Fruit fly (Drosophila melanogaster) whole organism, embryonic: ENCODE data around the gene CG6216.

Experiments
- Atf-2 ChIP-seq: fragments of 200-800 bp; sonication (Bioruptor generic); optimal IDR thresholded peaks from 2 replicates; lab custom pipeline; 2016; ENCODE audit warnings: missing biosample characterization, missing genetic modification characterization
- CG10147 ChIP-seq: fragments of 200-800 bp; sonication (Bioruptor generic); optimal IDR thresholded peaks from 2 replicates; lab custom pipeline; 2019; ENCODE audit warnings: missing biosample characterization, mild to moderate bottlenecking, missing genetic modification characterization, moderate library complexity
- CG10431 ChIP-seq: fragments of 200-800 bp; sonication (Bioruptor generic); optimal IDR thresholded peaks from 3 replicates; lab custom pipeline; 2018; ENCODE audit warnings: missing biosample characterization, mild to moderate bottlenecking, missing genetic modification characterization
- CG11560 ChIP-seq: fragments of 200-800 bp; sonication (Bioruptor generic); IDR thresholded peaks from 3 replicates; pipeline ENCODE4 v1.3.6; 2022; ENCODE audit warnings: missing biosample characterization, missing genetic modification characterization
- CG12155 ChIP-seq: fragments of 200-800 bp; sonication (Bioruptor generic); optimal IDR thresholded peaks from 3 replicates; lab custom pipeline; 2016; ENCODE audit warnings: missing biosample characterization, missing genetic modification characterization
- CG12219 ChIP-seq: fragments of 200-800 bp; sonication (Bioruptor generic); optimal IDR thresholded peaks from 3 replicates; lab custom pipeline; 2018; ENCODE audit warnings: missing biosample characterization, mild to moderate bottlenecking, missing genetic modification characterization
- CG12236 ChIP-seq: fragments of 200-800 bp; sonication (Bioruptor generic); optimal IDR thresholded peaks from 2 replicates; lab custom pipeline; 2016; ENCODE audit warnings: missing biosample characterization, missing genetic modification characterization
- CG12299 ChIP-seq: fragments of 200-800 bp; sonication (Bioruptor generic); optimal IDR thresholded peaks from 2 replicates; lab custom pipeline; 2018; ENCODE audit warnings: missing biosample characterization, mild to moderate bottlenecking, missing genetic modification characterization
- CG12659 ChIP-seq: fragments of 200-800 bp; sonication (Bioruptor generic); optimal IDR thresholded peaks from 3 replicates; lab custom pipeline; 2017; ENCODE audit warnings: mild to moderate bottlenecking, missing biosample characterization, missing genetic modification reagents, missing genetic modification characterization
- CG13424 ChIP-seq: fragments of 200-800 bp; sonication (Bioruptor generic); optimal IDR thresholded peaks from 2 replicates; lab custom pipeline; 2019; ENCODE audit warnings: missing biosample characterization, mild to moderate bottlenecking, missing genetic modification characterization, moderate library complexity
- CG15479 ChIP-seq: fragments of 200-800 bp; sonication (Bioruptor generic); optimal IDR thresholded peaks from 3 replicates; lab custom pipeline; 2019; ENCODE audit warnings: missing biosample characterization, mild to moderate bottlenecking, missing genetic modification characterization, moderate library complexity
- CG18476 ChIP-seq: fragments of 200-800 bp; sonication (Bioruptor generic); optimal IDR thresholded peaks from 2 replicates; lab custom pipeline; 2016; ENCODE audit warnings: missing biosample characterization, mild to moderate bottlenecking, missing genetic modification characterization
- CG2129 ChIP-seq: fragments of 200-800 bp; sonication (Bioruptor generic); IDR thresholded peaks from 2 replicates; pipeline ENCODE4 v1.3.6; 2022; ENCODE audit warnings: missing biosample characterization, missing genetic modification characterization; ENCODE audit not compliant: partially characterized antibody
- CG2678 ChIP-seq: fragments of 200-800 bp; sonication (Bioruptor generic); optimal IDR thresholded peaks from 3 replicates; lab custom pipeline; 2019; ENCODE audit warnings: missing biosample characterization, mild to moderate bottlenecking, missing genetic modification characterization, moderate library complexity
- CG2875 ChIP-seq: fragments of 200-800 bp; sonication (Bioruptor generic); optimal IDR thresholded peaks from 2 replicates; lab custom pipeline; 2017; ENCODE audit warnings: missing biosample characterization, mild to moderate bottlenecking, missing genetic modification characterization, missing genetic modification reagents
- CG2889 ChIP-seq: fragments of 200-800 bp; sonication (Bioruptor generic); IDR thresholded peaks from 3 replicates; pipeline ENCODE4 v1.3.6; 2022; ENCODE audit warnings: missing biosample characterization, missing genetic modification characterization
- CG30403 ChIP-seq: fragments of 200-800 bp; sonication (Bioruptor generic); optimal IDR thresholded peaks from 3 replicates; lab custom pipeline; 2016; ENCODE audit warnings: missing biosample characterization, missing genetic modification characterization
- CG6272 ChIP-seq: fragments of 200-800 bp; sonication (Bioruptor generic); IDR thresholded peaks from 2 replicates; pipeline ENCODE4 v1.3.6; 2022; ENCODE audit warnings: missing biosample characterization, missing genetic modification characterization
- CG7357 ChIP-seq: fragments of 200-800 bp; sonication (Bioruptor generic); IDR thresholded peaks from 3 replicates; pipeline ENCODE4 v1.3.6; 2022; ENCODE audit warnings: missing biosample characterization, missing genetic modification characterization
- CG7928 ChIP-seq: fragments of 200-800 bp; sonication (Bioruptor generic); optimal IDR thresholded peaks from 2 replicates; lab custom pipeline; 2017; ENCODE audit warnings: missing biosample characterization, mild to moderate bottlenecking, missing genetic modification characterization
- CG8089 ChIP-seq: fragments of 200-800 bp; sonication (Bioruptor generic); optimal IDR thresholded peaks from 3 replicates; lab custom pipeline; 2016; ENCODE audit warnings: missing biosample characterization, missing genetic modification characterization
- CG8281 ChIP-seq: fragments of 200-800 bp; sonication (Bioruptor generic); optimal IDR thresholded peaks from 2 replicates; lab custom pipeline; 2018; ENCODE audit warnings: missing biosample characterization, mild to moderate bottlenecking, missing genetic modification characterization, moderate library complexity
- CG8944 ChIP-seq: fragments of 200-800 bp; sonication (Bioruptor generic); optimal IDR thresholded peaks from 3 replicates; lab custom pipeline; 2016; ENCODE audit warnings: missing biosample characterization, missing genetic modification characterization
- CG9215 ChIP-seq: fragments of 200-800 bp; sonication (Bioruptor generic); IDR thresholded peaks from 2 replicates; pipeline ENCODE4 v1.3.6; 2022; ENCODE audit warnings: missing biosample characterization, missing genetic modification characterization
- CG9609 ChIP-seq: fragments of 200-800 bp; sonication (Bioruptor generic); optimal IDR thresholded peaks from 3 replicates; lab custom pipeline; 2016; ENCODE audit warnings: missing biosample characterization, missing genetic modification characterization
- CG9817 ChIP-seq: fragments of 200-800 bp; sonication (Bioruptor generic); optimal IDR thresholded peaks from 2 replicates; lab custom pipeline; 2018; ENCODE audit warnings: missing biosample characterization, mild to moderate bottlenecking, missing genetic modification characterization, moderate library complexity
- CHES-1-like ChIP-seq: fragments of 200-800 bp; sonication (Bioruptor generic); optimal IDR thresholded peaks from 2 replicates; lab custom pipeline; 2016; ENCODE audit warnings: missing biosample characterization, missing genetic modification characterization
- Camta ChIP-seq: fragments of 200-800 bp; sonication (Bioruptor generic); optimal IDR thresholded peaks from 2 replicates; lab custom pipeline; 2016; ENCODE audit warnings: missing biosample characterization, missing genetic modification characterization
- Doc2 ChIP-seq: fragments of 200-800 bp; sonication (Bioruptor generic); IDR thresholded peaks from 2 replicates; pipeline ENCODE4 v1.3.6; 2022; ENCODE audit warnings: missing biosample characterization, missing genetic modification characterization
- Drgx ChIP-seq: fragments of 200-800 bp; sonication (Bioruptor generic); IDR thresholded peaks from 2 replicates; pipeline ENCODE4 v1.3.6; 2022; ENCODE audit warnings: missing biosample characterization, missing genetic modification characterization
- E2f1 ChIP-seq: fragments of 200-800 bp; sonication (Bioruptor generic); IDR thresholded peaks from 2 replicates; pipeline ENCODE4 v1.3.6; 2022; ENCODE audit warnings: missing biosample characterization, missing genetic modification characterization
- H15 ChIP-seq: fragments of 200-800 bp; sonication (Bioruptor generic); IDR thresholded peaks from 3 replicates; pipeline ENCODE4 v1.3.6; 2022; ENCODE audit warnings: missing biosample characterization, missing genetic modification characterization
- H2.0 ChIP-seq: fragments of 200-800 bp; sonication (Bioruptor generic); IDR thresholded peaks from 2 replicates; pipeline ENCODE4 v1.3.6; 2022; ENCODE audit warnings: missing biosample characterization, missing genetic modification characterization
- HHEX ChIP-seq: fragments of 200-800 bp; sonication (Bioruptor generic); optimal IDR thresholded peaks from 3 replicates; lab custom pipeline; 2017; ENCODE audit warnings: missing biosample characterization, mild to moderate bottlenecking, missing genetic modification characterization, missing genetic modification reagents
- Ravus ChIP-seq: fragments of 200-800 bp; sonication (Bioruptor generic); IDR thresholded peaks from 2 replicates; pipeline ENCODE4 v1.3.6; 2022; ENCODE audit warnings: missing biosample characterization, missing genetic modification characterization
- Usf ChIP-seq: fragments of 200-800 bp; sonication (Bioruptor generic); optimal IDR thresholded peaks from 2 replicates; lab custom pipeline; 2017; ENCODE audit warnings: missing genotype, missing biosample characterization, missing genetic modification characterization
- bbx ChIP-seq: fragments of 200-800 bp; sonication (Bioruptor generic); IDR thresholded peaks from 2 replicates; pipeline ENCODE4 v1.3.6; 2022; ENCODE audit warnings: missing biosample characterization, missing genetic modification characterization; ENCODE audit not compliant: partially characterized antibody
- disco-r ChIP-seq: fragments of 200-800 bp; sonication (Bioruptor generic); optimal IDR thresholded peaks from 2 replicates; lab custom pipeline; 2016; ENCODE audit warnings: missing biosample characterization, missing genetic modification characterization
- grn ChIP-seq: fragments of 200-800 bp; sonication (Bioruptor generic); optimal IDR thresholded peaks from 3 replicates; lab custom pipeline; 2017; ENCODE audit warnings: missing biosample characterization, missing genetic modification characterization
- gsb-n ChIP-seq: fragments of 200-800 bp; sonication (Bioruptor generic); optimal IDR thresholded peaks from 3 replicates; lab custom pipeline; 2018; ENCODE audit warnings: missing biosample characterization, mild to moderate bottlenecking, missing genetic modification characterization
- hth ChIP-seq: fragments of >200 bp; optimal IDR thresholded peaks from 2 replicates; lab custom pipeline; 2017; ENCODE audit warnings: inconsistent platforms
- luna ChIP-seq: fragments of 200-800 bp; sonication (Bioruptor generic); optimal IDR thresholded peaks from 2 replicates; lab custom pipeline; 2016; ENCODE audit warnings: missing biosample characterization, missing genetic modification characterization
- nau ChIP-seq: fragments of 200-800 bp; sonication (Bioruptor generic); optimal IDR thresholded peaks from 3 replicates; lab custom pipeline; 2017; ENCODE audit warnings: missing biosample characterization, mild to moderate bottlenecking, missing genetic modification characterization, missing genetic modification reagents
- peb ChIP-seq: fragments of 200-800 bp; sonication (Bioruptor generic); IDR thresholded peaks from 2 replicates; pipeline ENCODE4 v1.3.6; 2022; ENCODE audit warnings: missing biosample characterization, missing genetic modification characterization
- pho ChIP-seq: fragments of 200-800 bp; sonication (Bioruptor generic); optimal IDR thresholded peaks from 2 replicates; lab custom pipeline; 2016; ENCODE audit warnings: missing biosample characterization, missing genetic modification characterization
- seq ChIP-seq: fragments of 200-800 bp; sonication (Bioruptor generic); IDR thresholded peaks from 2 replicates; pipeline ENCODE4 v1.3.6; 2022; ENCODE audit warnings: missing biosample characterization, missing genetic modification characterization
- sr ChIP-seq: fragments of 200-800 bp; sonication (Bioruptor generic); IDR thresholded peaks from 3 replicates; pipeline ENCODE4 v1.3.6; 2022; ENCODE audit warnings: missing biosample characterization, missing genetic modification characterization
- tap ChIP-seq: fragments of 200-800 bp; optimal IDR thresholded peaks from 3 replicates; lab custom pipeline; 2019; ENCODE audit warnings: missing biosample characterization, mild to moderate bottlenecking, missing genetic modification characterization, moderate library complexity
- tin ChIP-seq: fragments of 200-800 bp; sonication (Bioruptor generic); optimal IDR thresholded peaks from 3 replicates; lab custom pipeline; 2016; ENCODE audit warnings: missing biosample characterization, missing genetic modification characterization
- vvl ChIP-seq: fragments of 200-800 bp; sonication (Bioruptor generic); IDR thresholded peaks from 2 replicates; pipeline ENCODE4 v1.3.6; 2022; ENCODE audit warnings: missing biosample characterization, missing genetic modification characterization

The CG6216 gene

DNA sequence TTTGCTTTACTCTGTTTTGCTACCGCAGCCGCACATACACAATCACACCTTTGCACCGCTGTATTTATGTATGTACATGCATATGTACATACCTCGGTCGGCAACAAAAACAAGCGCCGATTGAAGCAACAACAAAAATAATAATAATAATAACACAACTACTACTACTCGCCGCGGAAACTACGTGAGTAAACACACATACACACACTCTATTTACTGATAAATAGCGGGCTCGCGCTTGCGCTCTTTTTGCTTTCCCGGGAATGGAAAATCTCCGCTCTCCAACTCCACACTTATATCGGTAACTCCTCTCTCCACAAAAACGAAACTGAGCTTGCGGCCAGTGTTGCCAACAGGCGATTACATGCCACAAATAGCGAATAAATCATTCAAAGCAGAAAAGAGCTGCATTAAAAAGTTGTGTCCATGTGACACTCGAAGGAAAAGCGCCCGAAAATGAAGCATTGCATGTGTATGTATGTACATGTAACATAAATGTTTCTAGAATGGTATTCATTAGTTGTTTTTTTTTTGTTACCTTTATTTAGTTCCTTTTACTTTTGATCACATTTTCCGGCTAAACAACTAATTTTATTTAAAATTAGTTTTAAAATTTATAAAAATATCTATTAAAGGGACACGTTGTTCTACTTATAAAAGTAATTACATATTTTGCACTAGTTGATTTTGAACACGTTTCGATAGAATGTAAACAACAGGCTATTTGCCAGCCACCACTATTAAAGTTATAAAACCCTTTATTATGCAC, 31.8 kb downstream of the CG6216 start (continued):
- no peak for TF ChIP-seq hth (lab: Kevin White, UChicago)
- TF ChIP-seq Atf-2 = peak; percentile 55
- TF ChIP-seq Drgx (GFP tag; lab: Robert Waterston, UW) = peak; percentile 53; the same call in 1 of the 2 replicates
- TF ChIP-seq disco-r (GFP tag; lab: Kevin White, UChicago) = peak; percentile 76
- TF ChIP-seq CG7357 = no peak
- peak; percentile 37 for TF ChIP-seq CG8944 (GFP tag; lab: Kevin White, UChicago)
- peak; percentile 64 for TF ChIP-seq CG8281 (tag; lab: Kevin White, UChicago)
- peak; percentile 61 for TF ChIP-seq CG12155 (GFP tag; lab: Kevin White, UChicago)
- TF ChIP-seq Camta (GFP tag; lab: Kevin White, UChicago) = peak; percentile 77
- no peak for TF ChIP-seq CG2889 (GFP tag; lab: Robert Waterston, UW)
- peak; percentile 74 for TF ChIP-seq CG8089 (GFP tag; lab: Kevin White, UChicago)
- TF ChIP-seq peb = no peak
- TF ChIP-seq CG30403 = peak; percentile 17
- no peak for TF ChIP-seq tin (GFP tag; lab: Kevin White, UChicago)
- no peak for TF ChIP-seq Ravus (GFP tag; lab: Robert Waterston, UW)
- peak; percentile 80 for TF ChIP-seq seq (GFP tag; lab: Robert Waterston, UW)
- TF ChIP-seq CG12659 = peak; percentile 56
- TF ChIP-seq CG18476 (GFP tag; lab: Kevin White, UChicago) = peak; percentile 46
- peak; percentile 69 for TF ChIP-seq CG10147 (GFP tag; lab: Kevin White, UChicago)
- no peak for TF ChIP-seq Usf (GFP tag; lab: Kevin White, UChicago)
- TF ChIP-seq sr = no peak
- TF ChIP-seq gsb-n (tag; lab: Kevin White, UChicago) = peak; percentile 57
- TF ChIP-seq CG15479 (GFP tag; lab: Kevin White, UChicago) = peak; percentile 86
- TF ChIP-seq tap (tag; lab: Kevin White, UChicago) = peak; percentile 66
- TF ChIP-seq CG13424 (tag; lab: Kevin White, UChicago) = peak; percentile 72
- peak; percentile 84 for TF ChIP-seq CG2678 (tag; lab: Kevin White, UChicago)
- 0 out of 3 replicates have a peak, but pooled peaks have one; percentile 26 for TF ChIP-seq H15 (GFP tag; lab: Robert Waterston, UW)
- peak; percentile 83 for TF ChIP-seq CG12236 (GFP tag; lab: Kevin White, UChicago)
- peak; percentile 87 for TF ChIP-seq CG12299 (tag; lab: Kevin White, UChicago)
- TF ChIP-seq CG9609 (GFP tag; lab: Kevin White, UChicago) = peak; percentile 16
- TF ChIP-seq bbx = peak; percentile 26; the same call in 1 of the 2 replicates
- no peak; the same call in 1 of the 2 replicates for TF ChIP-seq E2f1
- peak; percentile 76 for TF ChIP-seq CG12219
- peak; percentile 84 for TF ChIP-seq CG2875 (GFP tag; lab: Kevin White, UChicago)
- TF ChIP-seq CG7928 = no peak
- TF ChIP-seq luna (GFP tag; lab: Kevin White, UChicago) = no peak
- peak; percentile 86 for TF ChIP-seq CG10431 (GFP tag; lab: Kevin White, UChicago)
- TF ChIP-seq CG9817 (tag; lab: Kevin White, UChicago) = peak; percentile 46
- TF ChIP-seq nau (GFP tag; lab: Kevin White, UChicago) = peak; percentile 83
- TF ChIP-seq vvl (GFP tag; lab: Robert Waterston, UW) = peak; percentile 75; the same call in 1 of the 2 replicates
- TF ChIP-seq pho (GFP tag; lab: Kevin White, UChicago) = peak; percentile 69
- TF ChIP-seq H2.0 (GFP tag; lab: Robert Waterston, UW) = peak; percentile 57; the same call in 1 of the 2 replicates
- peak; percentile 83 for TF ChIP-seq HHEX
- TF ChIP-seq CG6272 (GFP tag; lab: Robert Waterston, UW) = no peak
- TF ChIP-seq grn = peak; percentile 73
- no peak for TF ChIP-seq CG11560 (tag; lab: Robert Waterston, UW)
- peak; percentile 84 for TF ChIP-seq CHES-1-like
- peak; percentile 60 for TF ChIP-seq CG9215 (GFP tag; lab: Robert Waterston, UW)
- TF ChIP-seq CG2129 (GFP tag; lab: Robert Waterston, UW) = no peak
- no peak for TF ChIP-seq Doc2 (GFP tag; lab: Robert Waterston, UW)
